Worm (Caenorhabditis elegans) whole organism, young adult: ENCODE measurements around the gene E02H4.5.
A peak's percentile ranks its signal among the peaks of the same experiment; 100 is the strongest.
"Not testable (repeated sequence)": the region's sequence is repeated elsewhere in the genome, so short reads cannot be mapped to it uniquely, and the experiment has no call there.

ENCODE experiments used
- B0019.2 ChIP-seq: fragments of 200-800 bp; sonication (Bioruptor generic); conservative IDR thresholded peaks from 2 replicates; pipeline ENCODE4 v1.3.6; 2022; ENCODE audit warnings: missing genetic modification reagents, missing genetic modification characterization, missing compliant biosample characterization
- B0035.1 ChIP-seq: sonication (generic microtip); optimal IDR thresholded peaks from 2 replicates; lab custom pipeline; 2016; ENCODE audit warnings: missing genetic modification characterization, mild to moderate bottlenecking, missing compliant biosample characterization, missing genotype, missing genetic modification reagents
- B0261.1 ChIP-seq: sonication (generic microtip); optimal IDR thresholded peaks from 2 replicates; lab custom pipeline; 2016; ENCODE audit warnings: mild to moderate bottlenecking, missing genetic modification characterization, moderate library complexity, missing compliant biosample characterization
- D2030.7 ChIP-seq: fragments of 200-800 bp; sonication (Bioruptor generic); IDR thresholded peaks from 2 replicates; pipeline ENCODE4 v1.3.6; 2022; ENCODE audit warnings: missing genetic modification reagents, missing genetic modification characterization, missing compliant biosample characterization
- F23B12.7 ChIP-seq: sonication (generic microtip); optimal IDR thresholded peaks from 2 replicates; lab custom pipeline; 2017; ENCODE audit warnings: missing genetic modification characterization, mild to moderate bottlenecking, missing compliant biosample characterization, antibody characterized with exemption, moderate library complexity; ENCODE audit not compliant: insufficient read depth
- F57A8.1 ChIP-seq: fragments of 200-800 bp; sonication (Bioruptor generic); optimal IDR thresholded peaks from 2 replicates; lab custom pipeline; 2018; ENCODE audit warnings: mild to moderate bottlenecking, missing genetic modification characterization, moderate library complexity, missing compliant biosample characterization
- Y53F4B.3 ChIP-seq: fragments of 200-800 bp; sonication (Bioruptor generic); IDR thresholded peaks from 2 replicates; pipeline ENCODE4 v1.3.6; 2022; ENCODE audit warnings: missing genetic modification reagents, missing genetic modification characterization, missing compliant biosample characterization
- Y95B8A.8 ChIP-seq: fragments of 200-800 bp; sonication (Bioruptor generic); IDR thresholded peaks from 2 replicates; pipeline ENCODE4 v1.3.6; 2022; ENCODE audit warnings: missing genetic modification reagents, missing genetic modification characterization, missing compliant biosample characterization
- aptf-2 ChIP-seq: fragments of 200-800 bp; sonication (Bioruptor generic); conservative IDR thresholded peaks from 2 replicates; pipeline ENCODE4 v1.3.6; 2022; ENCODE audit warnings: missing genetic modification reagents, missing genetic modification characterization, missing compliant biosample characterization
- atf-7 ChIP-seq: sonication (generic microtip); optimal IDR thresholded peaks from 2 replicates; lab custom pipeline; 2017; ENCODE audit warnings: mild to moderate bottlenecking, missing genetic modification characterization, missing compliant biosample characterization
- athp-1 ChIP-seq: sonication (generic microtip); optimal IDR thresholded peaks from 2 replicates; lab custom pipeline; 2017; ENCODE audit warnings: mild to moderate bottlenecking, missing genetic modification characterization, missing compliant biosample characterization
- ccch-3 ChIP-seq: fragments of 200-800 bp; sonication (Bioruptor generic); optimal IDR thresholded peaks from 2 replicates; lab custom pipeline; 2018; ENCODE audit warnings: mild to moderate bottlenecking, missing genetic modification characterization, missing compliant biosample characterization
- cebp-1 ChIP-seq, 2 experiments: fragments of 200-800 bp in 1 of 2; sonication (Bioruptor generic) in 1 of 2; sonication (generic microtip) in 1 of 2; IDR thresholded peaks in 1 of 2; optimal IDR thresholded peaks in 1 of 2; 2 replicates each; pipeline versions ENCODE4 v1.3.6 to Lab custom; 2017 to 2022; ENCODE audit warnings: missing compliant biosample characterization in 2 of 2, missing genetic modification characterization in 2 of 2, mild to moderate bottlenecking in 1 of 2, missing genetic modification reagents in 1 of 2, moderate library complexity in 1 of 2
- ceh-58 ChIP-seq: fragments of 200-800 bp; sonication (Bioruptor generic); IDR thresholded peaks from 2 replicates; pipeline ENCODE4 v1.3.6; 2022; ENCODE audit warnings: missing genetic modification characterization, missing compliant biosample characterization
- die-1 ChIP-seq: sonication (generic microtip); optimal IDR thresholded peaks from 2 replicates; lab custom pipeline; 2016; ENCODE audit warnings: missing genotype, mild to moderate bottlenecking, missing genetic modification characterization, missing compliant biosample characterization
- ets-4 ChIP-seq: fragments of 200-800 bp; sonication (Bioruptor generic); optimal IDR thresholded peaks from 2 replicates; lab custom pipeline; 2018; ENCODE audit warnings: mild to moderate bottlenecking, missing genetic modification characterization, missing compliant biosample characterization
- fkh-3 ChIP-seq: sonication (generic microtip); optimal IDR thresholded peaks from 2 replicates; lab custom pipeline; 2016; ENCODE audit warnings: mild to moderate bottlenecking, missing genetic modification characterization, missing compliant biosample characterization
- him-1 ChIP-seq: sonication (generic microtip); optimal IDR thresholded peaks from 2 replicates; lab custom pipeline; 2016; ENCODE audit warnings: missing genotype, missing genetic modification reagents, missing genetic modification characterization, missing compliant biosample characterization
- hmg-1.2 ChIP-seq: fragments of 200-800 bp; sonication (Bioruptor generic); IDR thresholded peaks from 2 replicates; pipeline ENCODE4 v1.3.6; 2022; ENCODE audit warnings: missing genetic modification reagents, missing genetic modification characterization, missing compliant biosample characterization
- lin-26 ChIP-seq: fragments of 200-800 bp; sonication (Bioruptor generic); IDR thresholded peaks from 2 replicates; pipeline ENCODE4 v1.3.6; 2022; ENCODE audit warnings: missing genetic modification reagents, missing genetic modification characterization, missing compliant biosample characterization
- lir-1 ChIP-seq: fragments of 200-800 bp; sonication (Bioruptor generic); conservative IDR thresholded peaks from 2 replicates; pipeline ENCODE4 v1.3.6; 2022; ENCODE audit warnings: missing genetic modification reagents, missing genetic modification characterization, missing compliant biosample characterization
- mes-4 ChIP-seq: sonication (generic microtip); optimal IDR thresholded peaks from 2 replicates; lab custom pipeline; 2016; ENCODE audit warnings: missing genotype, missing genetic modification characterization, missing compliant biosample characterization
- nfya-1 ChIP-seq: sonication (generic microtip); optimal IDR thresholded peaks from 2 replicates; lab custom pipeline; 2017; ENCODE audit warnings: antibody characterized with exemption, missing compliant biosample characterization, missing genetic modification characterization, borderline replicate concordance; ENCODE audit not compliant: insufficient read depth
- nhr-80 ChIP-seq: sonication (generic microtip); optimal IDR thresholded peaks from 2 replicates; lab custom pipeline; 2016; ENCODE audit warnings: missing genetic modification characterization, missing compliant biosample characterization
- pha-4 ChIP-seq: fragments of 150-350 bp; sonication (generic microtip); optimal IDR thresholded peaks from 2 replicates; lab custom pipeline; 2014; ENCODE audit warnings: missing biosample characterization, missing genetic modification reagents, missing genetic modification characterization
- rec-8 ChIP-seq, 2 experiments: sonication (generic microtip); optimal IDR thresholded peaks; 2 replicates each; lab custom pipeline; 2016; ENCODE audit warnings: mild to moderate bottlenecking in 2 of 2, missing genetic modification characterization in 2 of 2, missing genetic modification reagents in 2 of 2, missing genotype in 2 of 2, missing biosample characterization in 1 of 2, missing compliant biosample characterization in 1 of 2, moderate library complexity in 1 of 2
- rpc-1 ChIP-seq, 2 experiments: fragments of 150-350 bp in 1 of 2; sonication (generic microtip) in 1 of 2; optimal IDR thresholded peaks; 2 replicates each; lab custom pipeline; 2014 to 2018; ENCODE audit warnings: missing biosample characterization in 1 of 2, missing genetic modification characterization in 1 of 2, missing genetic modification reagents in 1 of 2, missing genotype in 1 of 2
- sdz-38 ChIP-seq: sonication (generic microtip); optimal IDR thresholded peaks from 2 replicates; lab custom pipeline; 2016; ENCODE audit warnings: missing genotype, missing genetic modification characterization, missing compliant biosample characterization
- snpc-4 ChIP-seq, 5 experiments: fragments of 150-350 bp in 1 of 5; sonication (generic microtip) in 4 of 5; optimal IDR thresholded peaks; 2 replicates each; lab custom pipeline; 2014 to 2018; ENCODE audit warnings: missing genetic modification characterization in 5 of 5, missing biosample characterization in 3 of 5, antibody characterized with exemption in 2 of 5, mild to moderate bottlenecking in 2 of 5, missing compliant biosample characterization in 2 of 5, missing genotype in 2 of 5, moderate library complexity in 2 of 5, missing genetic modification reagents in 1 of 5
- tbp1 ChIP-seq: fragments of 200-800 bp; sonication (Bioruptor generic); optimal IDR thresholded peaks from 2 replicates; lab custom pipeline; 2018; ENCODE audit warnings: mild to moderate bottlenecking, missing genetic modification characterization, missing compliant biosample characterization
- ztf-22 ChIP-seq: fragments of 200-800 bp; sonication (Bioruptor generic); optimal IDR thresholded peaks from 2 replicates; lab custom pipeline; 2018; ENCODE audit warnings: mild to moderate bottlenecking, missing genetic modification characterization, moderate library complexity, missing compliant biosample characterization
- ztf-3 ChIP-seq: fragments of 200-800 bp; sonication (Bioruptor generic); optimal IDR thresholded peaks from 2 replicates; lab custom pipeline; 2018; ENCODE audit warnings: mild to moderate bottlenecking, missing genetic modification characterization, missing compliant biosample characterization

E02H4.5 gene

ce11 chrX:14223156-14223555 lies 31.8 kb downstream of the E02H4.5 start, which contains the start of gene K06G5.3:
Gene K06G5.3, minus strand, starts transcription at chrX:14223256.
- TF ChIP-seq nfya-1 (tag; lab: Kevin White, UChicago) (no peak), sdz-38 (no peak), Y53F4B.3 (GFP tag; lab: Robert Waterston, UW) (no peak), ztf-3 (GFP tag; lab: Kevin White, UChicago) (no peak), F57A8.1 (GFP tag; lab: Kevin White, UChicago) (no peak), fkh-3 (tag; lab: Kevin White, UChicago) (no peak), athp-1 (tag; lab: Kevin White, UChicago) (no peak), mes-4 (tag; lab: Kevin White, UChicago) (no peak), Y95B8A.8 (GFP tag; lab: Robert Waterston, UW) (no peak), ccch-3 (GFP tag; lab: Kevin White, UChicago) (no peak), ceh-58 (GFP tag; lab: Robert Waterston, UW) (no peak), lir-1 (GFP tag; lab: Robert Waterston, UW) (no peak), ets-4 (no peak)

ce11 chrX:14214520-14215023 lies 40.4 kb downstream of the E02H4.5 start, which contains the start of gene K06G5.1:
Gene K06G5.1, plus strand, starts transcription at chrX:14214973.
- TF ChIP-seq rec-8 (tag; optimal IDR thresholded peaks at IDR 0.05; lab: Kevin White, UChicago), result no peak
- TF ChIP-seq nhr-80 (tag; lab: Kevin White, UChicago), result peak; percentile 98
- TF ChIP-seq pha-4 (tag; lab: Kevin White, UChicago), result peak; percentile 44
- no peak for TF ChIP-seq cebp-1 (GFP tag; IDR thresholded peaks at IDR 0.05; lab: Robert Waterston, UW)
- peak; percentile 64 for TF ChIP-seq cebp-1 (tag; optimal IDR thresholded peaks at IDR 0.05; lab: Kevin White, UChicago)
- TF ChIP-seq ztf-22 (GFP tag; lab: Kevin White, UChicago), result peak; percentile 12
- TF ChIP-seq ets-4, result peak; percentile 81
- TF ChIP-seq F23B12.7 (tag; lab: Kevin White, UChicago), result peak; percentile 12
- TF ChIP-seq Y53F4B.3 (GFP tag; lab: Robert Waterston, UW), result no peak
- TF ChIP-seq B0035.1, result no peak
- peak; percentile 40 for TF ChIP-seq atf-7
- no peak for TF ChIP-seq B0019.2

ce11 chrX:14213314-14213713 lies 41.6 kb downstream of the E02H4.5 start:
- no peak for TF ChIP-seq aptf-2 (GFP tag; lab: Robert Waterston, UW)
- TF ChIP-seq nhr-80 (tag; lab: Kevin White, UChicago), result peak; percentile 1

ce11 chrX:14211170-14211569 lies 43.8 kb downstream of the E02H4.5 start:
- not testable (repeated sequence) for TF ChIP-seq snpc-4 (GFP tag; optimal IDR thresholded peaks at IDR 0.05; lab: Kevin White, UChicago)
- TF ChIP-seq snpc-4 (tag; optimal IDR thresholded peaks at IDR 0.05; lab: Kevin White, UChicago) (peak in 1 of 4 experiments; percentile 33), hmg-1.2 (GFP tag; lab: Robert Waterston, UW) (peak; percentile 29; the same call in 1 of the 2 replicates), lin-26 (peak; percentile 72), die-1 (peak; percentile 52), B0261.1 (tag; lab: Kevin White, UChicago) (peak; percentile 60), tbp1 (GFP tag; lab: Kevin White, UChicago) (peak; percentile 85), him-1 (tag; lab: Kevin White, UChicago) (peak; percentile 12), D2030.7 (GFP tag; lab: Robert Waterston, UW) (peak; percentile 50; the same call in 1 of the 2 replicates), rpc-1 (optimal IDR thresholded peaks at IDR 0.05; lab: Kevin White, UChicago) (peak; percentile 49), rpc-1 (tag; optimal IDR thresholded peaks at IDR 0.05; lab: Kevin White, UChicago) (peak; percentile 69)
